Worm (Caenorhabditis elegans) whole organism, late embryonic: ENCODE measurements around the gene sups-1.

Source experiments
- K09A11.1 ChIP-seq: sonication (generic microtip); optimal IDR thresholded peaks from 2 replicates; lab custom pipeline; 2017; ENCODE audit warnings: antibody characterized with exemption, mild to moderate bottlenecking, missing genetic modification characterization, missing compliant biosample characterization; ENCODE audit not compliant: insufficient read depth
- ama-1 ChIP-seq: fragments of 150-350 bp; optimal IDR thresholded peaks from 2 replicates; lab custom pipeline; 2014
- ceh-22 ChIP-seq: sonication (generic microtip); optimal IDR thresholded peaks from 2 replicates; lab custom pipeline; 2017; ENCODE audit warnings: missing biosample characterization, missing genetic modification characterization
- ceh-45 ChIP-seq: fragments of 200-800 bp; sonication (Bioruptor generic); IDR thresholded peaks from 2 replicates; pipeline ENCODE4 v1.3.6; 2022; ENCODE audit warnings: missing genetic modification reagents, missing genetic modification characterization, missing compliant biosample characterization
- ets-4 ChIP-seq: sonication (generic microtip); optimal IDR thresholded peaks from 2 replicates; lab custom pipeline; 2016; ENCODE audit warnings: missing genetic modification characterization, missing compliant biosample characterization
- gmeb-2 ChIP-seq: sonication (generic microtip); optimal IDR thresholded peaks from 2 replicates; lab custom pipeline; 2016; ENCODE audit warnings: missing genetic modification characterization, inconsistent platforms, missing compliant biosample characterization
- madf-2 ChIP-seq: sonication (generic microtip); optimal IDR thresholded peaks from 2 replicates; lab custom pipeline; 2017; ENCODE audit warnings: missing genetic modification characterization, missing compliant biosample characterization
- nhr-11 ChIP-seq: fragments of 150-350 bp; optimal IDR thresholded peaks from 2 replicates; lab custom pipeline; 2014; ENCODE audit warnings: missing biosample characterization, missing genetic modification characterization
- pros-1 ChIP-seq: fragments of 150-350 bp; optimal IDR thresholded peaks from 2 replicates; lab custom pipeline; 2014; ENCODE audit warnings: missing biosample characterization, missing genetic modification reagents, missing genetic modification characterization
- ref-2 ChIP-seq: sonication (generic microtip); optimal IDR thresholded peaks from 2 replicates; lab custom pipeline; 2016; ENCODE audit warnings: missing genetic modification characterization, missing compliant biosample characterization
- ttx-3 ChIP-seq: sonication (generic microtip); optimal IDR thresholded peaks from 2 replicates; lab custom pipeline; 2016; ENCODE audit warnings: missing genetic modification reagents, missing genetic modification characterization, missing compliant biosample characterization
- unc-42 ChIP-seq: sonication (generic microtip); optimal IDR thresholded peaks from 2 replicates; lab custom pipeline; 2016; ENCODE audit warnings: missing genotype, missing genetic modification characterization, missing compliant biosample characterization
- unc-86 ChIP-seq: sonication (generic microtip); optimal IDR thresholded peaks from 2 replicates; lab custom pipeline; 2016; ENCODE audit warnings: missing genetic modification characterization, missing compliant biosample characterization
- zip-5 ChIP-seq: sonication (generic microtip); optimal IDR thresholded peaks from 2 replicates; lab custom pipeline; 2016; ENCODE audit warnings: missing genetic modification characterization, missing compliant biosample characterization

ce11 chrX:5960872-5961271 is 43.1 kb upstream of the sups-1 start:
- TF ChIP-seq madf-2 (tag; lab: Kevin White, UChicago) (no peak), unc-42 (tag; lab: Kevin White, UChicago) (no peak), zip-5 (tag; lab: Kevin White, UChicago) (no peak), K09A11.1 (tag; lab: Kevin White, UChicago) (no peak), ama-1 (lab: Kevin White, UChicago) (no peak), ttx-3 (tag; lab: Kevin White, UChicago) (no peak), ets-4 (tag; lab: Kevin White, UChicago) (no peak), pros-1 (tag; lab: Kevin White, UChicago) (no peak), ref-2 (no peak), nhr-11 (tag; lab: Kevin White, UChicago) (no peak), unc-86 (tag; lab: Kevin White, UChicago) (no peak), ceh-45 (GFP tag; lab: Robert Waterston, UW) (no peak), gmeb-2 (tag; lab: Kevin White, UChicago) (no peak), ceh-22 (tag; lab: Kevin White, UChicago) (no peak)
